Worm (Caenorhabditis elegans) whole organism, L4 larva: Measurements from ENCODE around the gene npr-17.
A peak's percentile ranks its signal among the peaks of the same experiment; 100 is the strongest.

Experiments
- F49E8.2 ChIP-seq: sonication (generic microtip); optimal IDR thresholded peaks from 2 replicates; lab custom pipeline; 2016; ENCODE audit warnings: missing compliant biosample characterization, mild to moderate bottlenecking, missing genetic modification characterization, borderline replicate concordance
- T20F7.1 ChIP-seq: fragments of 200-800 bp; sonication (Bioruptor generic); optimal IDR thresholded peaks from 2 replicates; lab custom pipeline; 2018; ENCODE audit warnings: mild to moderate bottlenecking, missing genetic modification characterization, missing compliant biosample characterization
- Y5F2A.4 ChIP-seq: fragments of 200-800 bp; sonication (Bioruptor generic); optimal IDR thresholded peaks from 2 replicates; lab custom pipeline; 2018; ENCODE audit warnings: mild to moderate bottlenecking, missing genetic modification characterization, missing compliant biosample characterization
- ZK337.2 ChIP-seq: fragments of 200-800 bp; sonication (Bioruptor generic); IDR thresholded peaks from 2 replicates; pipeline ENCODE4 v1.3.6; 2022; ENCODE audit warnings: missing genetic modification reagents, missing genetic modification characterization, missing compliant biosample characterization
- aha-1 ChIP-seq: fragments of 150-350 bp; peaks from one replicate; lab custom pipeline; 2014; ENCODE audit warnings: missing biosample characterization, missing genetic modification characterization
- ceh-20 ChIP-seq: fragments of 200-800 bp; sonication (Bioruptor generic); IDR thresholded peaks from 2 replicates; pipeline ENCODE4 v1.3.6; 2022; ENCODE audit warnings: missing genetic modification reagents, missing genetic modification characterization, missing compliant biosample characterization
- ceh-32 ChIP-seq: sonication (generic microtip); optimal IDR thresholded peaks from 2 replicates; lab custom pipeline; 2016; ENCODE audit warnings: mild to moderate bottlenecking, missing genetic modification characterization, missing compliant biosample characterization; ENCODE audit not compliant: poor library complexity
- ceh-44 ChIP-seq: fragments of 200-800 bp; sonication (Bioruptor generic); IDR thresholded peaks from 2 replicates; pipeline ENCODE4 v1.3.6; 2022; ENCODE audit warnings: missing genetic modification reagents, missing genetic modification characterization, missing compliant biosample characterization
- ceh-82 ChIP-seq: sonication (generic microtip); optimal IDR thresholded peaks from 2 replicates; lab custom pipeline; 2017; ENCODE audit warnings: missing biosample characterization, missing genetic modification characterization
- ces-1 ChIP-seq: fragments of 150-350 bp; sonication (generic microtip); optimal IDR thresholded peaks from 4 replicates; lab custom pipeline; 2014; ENCODE audit warnings: missing biosample characterization, missing genetic modification reagents, missing genetic modification characterization
- ctbp-1 ChIP-seq: fragments of 200-800 bp; sonication (Bioruptor generic); IDR thresholded peaks from 2 replicates; pipeline ENCODE4 v1.3.6; 2022; ENCODE audit warnings: missing genetic modification reagents, missing genetic modification characterization, missing compliant biosample characterization
- daf-12 ChIP-seq: fragments of 150-350 bp; optimal IDR thresholded peaks from 2 replicates; lab custom pipeline; 2014; ENCODE audit warnings: missing biosample characterization, missing genetic modification reagents, missing genetic modification characterization
- daf-16 ChIP-seq, 3 experiments: sonication (generic microtip); optimal IDR thresholded peaks; 2 replicates each; lab custom pipeline; 2016 to 2017; ENCODE audit warnings: missing genetic modification characterization in 3 of 3, missing genetic modification reagents in 3 of 3, mild to moderate bottlenecking in 2 of 3, missing compliant biosample characterization in 2 of 3, missing biosample characterization in 1 of 3, moderate library complexity in 1 of 3
- daf-19 ChIP-seq: fragments of 200-800 bp; sonication (Bioruptor generic); conservative IDR thresholded peaks from 2 replicates; pipeline ENCODE4 v1.3.6; 2022; ENCODE audit warnings: missing genetic modification characterization, missing compliant biosample characterization
- dmd-8 ChIP-seq: fragments of 200-800 bp; sonication (Bioruptor generic); IDR thresholded peaks from 2 replicates; pipeline ENCODE4 v1.3.6; 2022; ENCODE audit warnings: missing genetic modification characterization, missing compliant biosample characterization
- dmd-9 ChIP-seq: fragments of 200-800 bp; sonication (Bioruptor generic); IDR thresholded peaks from 2 replicates; pipeline ENCODE4 v1.3.6; 2022; ENCODE audit warnings: missing genetic modification reagents, missing genetic modification characterization, missing compliant biosample characterization
- dpl-1 ChIP-seq: fragments of 150-350 bp; optimal IDR thresholded peaks from 2 replicates; lab custom pipeline; 2014; ENCODE audit warnings: missing biosample characterization, missing genetic modification reagents, missing genetic modification characterization
- dve-1 ChIP-seq: sonication (generic microtip); optimal IDR thresholded peaks from 2 replicates; lab custom pipeline; 2017; ENCODE audit warnings: antibody characterized with exemption, mild to moderate bottlenecking, missing genetic modification characterization, missing compliant biosample characterization; ENCODE audit not compliant: insufficient read depth
- egl-27 ChIP-seq: sonication (generic microtip); optimal IDR thresholded peaks from 3 replicates; lab custom pipeline; 2017; ENCODE audit warnings: missing biosample characterization, missing genetic modification reagents, missing genetic modification characterization
- egl-43 ChIP-seq: fragments of 200-800 bp; sonication (Bioruptor generic); IDR thresholded peaks from 2 replicates; pipeline ENCODE4 v1.3.6; 2022; ENCODE audit warnings: missing genetic modification reagents, missing genetic modification characterization, missing compliant biosample characterization
- fkh-10 ChIP-seq: fragments of 150-350 bp; optimal IDR thresholded peaks from 2 replicates; lab custom pipeline; 2014; ENCODE audit warnings: missing biosample characterization, missing genetic modification reagents, missing genetic modification characterization
- hif-1 ChIP-seq, 2 experiments: sonication (generic microtip); optimal IDR thresholded peaks; 2 replicates each; lab custom pipeline; 2016 to 2017; ENCODE audit warnings: missing compliant biosample characterization in 2 of 2, missing genetic modification characterization in 2 of 2, missing genetic modification reagents in 2 of 2, missing genotype in 2 of 2, mild to moderate bottlenecking in 1 of 2
- hlh-11 ChIP-seq: fragments of 200-800 bp; sonication (Bioruptor generic); optimal IDR thresholded peaks from 2 replicates; lab custom pipeline; 2018; ENCODE audit warnings: mild to moderate bottlenecking, missing genetic modification characterization, missing compliant biosample characterization
- hlh-30 ChIP-seq: sonication (generic microtip); optimal IDR thresholded peaks from 2 replicates; lab custom pipeline; 2017; ENCODE audit warnings: antibody characterized with exemption, mild to moderate bottlenecking, missing genetic modification characterization, missing compliant biosample characterization; ENCODE audit not compliant: insufficient read depth
- hmg-1.1 ChIP-seq: fragments of 200-800 bp; sonication (Bioruptor generic); IDR thresholded peaks from 2 replicates; pipeline ENCODE4 v1.3.6; 2022; ENCODE audit warnings: missing genetic modification reagents, missing genetic modification characterization, missing compliant biosample characterization
- jun-1 ChIP-seq: fragments of 150-350 bp; optimal IDR thresholded peaks from 2 replicates; lab custom pipeline; 2014; ENCODE audit warnings: missing biosample characterization, missing genetic modification reagents, missing genetic modification characterization
- lim-7 ChIP-seq: fragments of 200-800 bp; sonication (Bioruptor generic); IDR thresholded peaks from 2 replicates; pipeline ENCODE4 v1.3.6; 2022; ENCODE audit warnings: missing genetic modification characterization, missing compliant biosample characterization
- lin-13 ChIP-seq: fragments of 150-350 bp; optimal IDR thresholded peaks from 2 replicates; lab custom pipeline; 2014; ENCODE audit warnings: missing biosample characterization, missing genetic modification reagents, missing genetic modification characterization
- lin-29 ChIP-seq: fragments of 200-800 bp; sonication (Bioruptor generic); IDR thresholded peaks from 2 replicates; pipeline ENCODE4 v1.3.6; 2022; ENCODE audit warnings: missing genetic modification reagents, missing genetic modification characterization, missing compliant biosample characterization
- mdl-1 ChIP-seq, 2 experiments: fragments of 150-350 bp in 1 of 2; sonication (generic microtip) in 1 of 2; optimal IDR thresholded peaks; 2 replicates each; lab custom pipeline; 2014 to 2017; ENCODE audit warnings: missing biosample characterization in 2 of 2, missing genetic modification characterization in 2 of 2
- mdt-29 ChIP-seq: fragments of 200-800 bp; sonication (Bioruptor generic); IDR thresholded peaks from 2 replicates; pipeline ENCODE4 v1.3.6; 2022; ENCODE audit warnings: missing genetic modification reagents, missing genetic modification characterization, missing compliant biosample characterization
- mep-1 ChIP-seq: fragments of 150-350 bp; sonication (generic microtip); optimal IDR thresholded peaks from 3 replicates; lab custom pipeline; 2014; ENCODE audit warnings: missing biosample characterization, missing genetic modification characterization
- mxl-3 ChIP-seq: fragments of 200-800 bp; sonication (Bioruptor generic); optimal IDR thresholded peaks from 2 replicates; lab custom pipeline; 2018; ENCODE audit warnings: mild to moderate bottlenecking, missing genetic modification characterization, missing compliant biosample characterization
- nhr-11 ChIP-seq: fragments of 150-350 bp; optimal IDR thresholded peaks from 2 replicates; lab custom pipeline; 2014; ENCODE audit warnings: missing biosample characterization, missing genetic modification characterization
- nhr-111 ChIP-seq: fragments of 200-800 bp; sonication (Bioruptor generic); optimal IDR thresholded peaks from 2 replicates; lab custom pipeline; 2018; ENCODE audit warnings: mild to moderate bottlenecking, missing genetic modification characterization, missing compliant biosample characterization
- nhr-25 ChIP-seq: sonication (generic microtip); optimal IDR thresholded peaks from 2 replicates; lab custom pipeline; 2017; ENCODE audit warnings: missing genetic modification characterization, mild to moderate bottlenecking, missing compliant biosample characterization, antibody characterized with exemption, moderate library complexity, borderline replicate concordance; ENCODE audit not compliant: insufficient read depth
- nhr-28 ChIP-seq: fragments of 150-350 bp; optimal IDR thresholded peaks from 2 replicates; lab custom pipeline; 2014; ENCODE audit warnings: missing biosample characterization, missing genetic modification characterization
- nhr-48 ChIP-seq: sonication (generic microtip); optimal IDR thresholded peaks from 2 replicates; lab custom pipeline; 2016; ENCODE audit warnings: mild to moderate bottlenecking, missing genetic modification characterization, missing compliant biosample characterization
- nhr-76 ChIP-seq: fragments of 150-350 bp; optimal IDR thresholded peaks from 2 replicates; lab custom pipeline; 2014; ENCODE audit warnings: missing biosample characterization, missing genetic modification characterization
- nhr-77 ChIP-seq: fragments of 150-350 bp; optimal IDR thresholded peaks from 2 replicates; lab custom pipeline; 2014; ENCODE audit warnings: missing biosample characterization, missing genetic modification characterization
- saeg-2 ChIP-seq: fragments of 200-800 bp; sonication (Bioruptor generic); IDR thresholded peaks from 2 replicates; pipeline ENCODE4 v1.3.6; 2022; ENCODE audit warnings: missing genetic modification reagents, missing genetic modification characterization, missing compliant biosample characterization
- tra-1 ChIP-seq: fragments of 200-800 bp; sonication (Bioruptor generic); IDR thresholded peaks from 2 replicates; pipeline ENCODE4 v1.3.6; 2022; ENCODE audit warnings: missing genetic modification reagents, missing genetic modification characterization, missing compliant biosample characterization
- unc-39 ChIP-seq: sonication (generic microtip); optimal IDR thresholded peaks from 2 replicates; lab custom pipeline; 2017; ENCODE audit warnings: missing biosample characterization, missing genetic modification characterization
- unc-62 ChIP-seq, 3 experiments: fragments of 150-350 bp in 1 of 3; sonication (generic microtip); optimal IDR thresholded peaks in 2 of 3; peaks in 1 of 3; 1 replicate in 1 of 3; 2 replicates in 2 of 3; lab custom pipeline; 2014 to 2017; ENCODE audit warnings: missing biosample characterization in 3 of 3, missing genetic modification characterization in 3 of 3, missing genetic modification reagents in 3 of 3, missing genotype in 1 of 3
- zag-1 ChIP-seq: fragments of 150-350 bp; optimal IDR thresholded peaks from 2 replicates; lab custom pipeline; 2014; ENCODE audit warnings: missing biosample characterization, missing genetic modification characterization
- zip-11 ChIP-seq: fragments of 200-800 bp; sonication (Bioruptor generic); IDR thresholded peaks from 2 replicates; pipeline ENCODE4 v1.3.6; 2022; ENCODE audit warnings: missing genetic modification characterization, missing compliant biosample characterization

npr-17 gene

ce11 chrIII:8022077-8022476 is 25.8 kb upstream of the npr-17 start, which contains the start of gene F44B9.2:
TSS of gene F44B9.2 (plus strand) at chrIII:8022463.
- TF ChIP-seq unc-62 (GFP tag; optimal IDR thresholded peaks at IDR 0.05 in 1 of 2; lab: Kevin White, UChicago) (peak in 1 of 2 experiments; percentile 95), unc-62 (tag; optimal IDR thresholded peaks at IDR 0.05; lab: Kevin White, UChicago) (no peak), aha-1 (tag; lab: Kevin White, UChicago) (peak; percentile 46), daf-16 (GFP tag; optimal IDR thresholded peaks at IDR 0.05; lab: Kevin White, UChicago) (no peak), daf-16 (tag; optimal IDR thresholded peaks at IDR 0.05; lab: Kevin White, UChicago) (no peak)

ce11 chrIII:8020823-8021332 is 24.6 kb upstream of the npr-17 start, which contains the start of gene lin-36:
TSS of gene lin-36 (minus strand) at chrIII:8020873.
- peak in 1 of 2 experiments; percentile 14 for TF ChIP-seq mdl-1 (tag; optimal IDR thresholded peaks at IDR 0.05; lab: Kevin White, UChicago)
- no peak for TF ChIP-seq fkh-10
- no peak for TF ChIP-seq T20F7.1 (GFP tag; lab: Kevin White, UChicago)
- no peak for TF ChIP-seq daf-19 (GFP tag; lab: Robert Waterston, UW)
- TF ChIP-seq Y5F2A.4 (GFP tag; lab: Kevin White, UChicago) = no peak
- peak; percentile 79 for TF ChIP-seq mep-1 (tag; lab: Kevin White, UChicago)
- no peak for TF ChIP-seq ctbp-1 (GFP tag; lab: Robert Waterston, UW)
- TF ChIP-seq hif-1 (tag; optimal IDR thresholded peaks at IDR 0.05; lab: Kevin White, UChicago) = peak in 1 of 2 experiments; percentile 58
- no peak for TF ChIP-seq dmd-9 (GFP tag; lab: Robert Waterston, UW)
- TF ChIP-seq lin-29 (GFP tag; lab: Robert Waterston, UW) = no peak
- TF ChIP-seq mdt-29 (GFP tag; lab: Robert Waterston, UW) = 0 out of 2 replicates have a peak, but pooled peaks have one; percentile 18
- TF ChIP-seq mxl-3 (GFP tag; lab: Kevin White, UChicago) = peak; percentile 62
- peak; percentile 70 for TF ChIP-seq hmg-1.1 (GFP tag; lab: Robert Waterston, UW)
- TF ChIP-seq dmd-8 (GFP tag; lab: Robert Waterston, UW) = no peak
- no peak for TF ChIP-seq egl-27
- TF ChIP-seq dve-1 (tag; lab: Kevin White, UChicago) = peak; percentile 78
- TF ChIP-seq ceh-20 (GFP tag; lab: Robert Waterston, UW) = no peak
- TF ChIP-seq unc-62 (GFP tag; optimal IDR thresholded peaks at IDR 0.05 in 1 of 2; lab: Kevin White, UChicago) = no peak
- TF ChIP-seq unc-62 (tag; optimal IDR thresholded peaks at IDR 0.05; lab: Kevin White, UChicago) = no peak
- TF ChIP-seq egl-43 (GFP tag; lab: Robert Waterston, UW) = no peak
- peak; percentile 78 for TF ChIP-seq hlh-30 (tag; lab: Kevin White, UChicago)
- TF ChIP-seq F49E8.2 (tag; lab: Kevin White, UChicago) = no peak
- TF ChIP-seq ceh-32 (tag; lab: Kevin White, UChicago) = no peak
- TF ChIP-seq nhr-48 (tag; lab: Kevin White, UChicago) = no peak
- TF ChIP-seq ceh-44 (GFP tag; lab: Robert Waterston, UW) = no peak
- TF ChIP-seq nhr-76 (tag; lab: Kevin White, UChicago) = no peak
- TF ChIP-seq dpl-1 = peak; percentile 89
- peak; percentile 84 for TF ChIP-seq lin-13 (GFP tag; lab: Kevin White, UChicago)
- no peak for TF ChIP-seq ZK337.2 (GFP tag; lab: Robert Waterston, UW)
- TF ChIP-seq nhr-77 (tag; lab: Kevin White, UChicago) = peak; percentile 17
- TF ChIP-seq unc-39 (tag; lab: Kevin White, UChicago) = no peak
- TF ChIP-seq nhr-25 (tag; lab: Kevin White, UChicago) = peak; percentile 11
- no peak for TF ChIP-seq saeg-2 (GFP tag; lab: Robert Waterston, UW)
- no peak for TF ChIP-seq daf-16 (GFP tag; optimal IDR thresholded peaks at IDR 0.05; lab: Kevin White, UChicago)
- TF ChIP-seq daf-16 (tag; optimal IDR thresholded peaks at IDR 0.05; lab: Kevin White, UChicago) = peak; percentile 51
- peak; percentile 68 for TF ChIP-seq nhr-28 (tag; lab: Kevin White, UChicago)
- TF ChIP-seq lim-7 (GFP tag; lab: Robert Waterston, UW) = no peak
- peak; percentile 91 for TF ChIP-seq hlh-11 (tag; lab: Kevin White, UChicago)
- TF ChIP-seq daf-12 (tag; lab: Kevin White, UChicago) = no peak
- TF ChIP-seq ces-1 (GFP tag; lab: Kevin White, UChicago) = no peak
- TF ChIP-seq jun-1 (tag; lab: Kevin White, UChicago) = no peak
- no peak for TF ChIP-seq tra-1
- TF ChIP-seq zag-1 = no peak
- TF ChIP-seq nhr-111 (GFP tag; lab: Kevin White, UChicago) = no peak
- no peak for TF ChIP-seq ceh-82
- TF ChIP-seq zip-11 (GFP tag; lab: Robert Waterston, UW) = no peak
- TF ChIP-seq nhr-11 (tag; lab: Kevin White, UChicago) = no peak
